Worm (Caenorhabditis elegans) whole organism, L3 larva: ENCODE data around the gene C37H5.5.

Experiments used
- daf-12 ChIP-seq: fragments of 150-350 bp; optimal IDR thresholded peaks from 2 replicates; lab custom pipeline; 2014; ENCODE audit warnings: missing biosample characterization, missing genetic modification reagents, missing genetic modification characterization
- egl-5 ChIP-seq: fragments of 150-350 bp; optimal IDR thresholded peaks from 2 replicates; lab custom pipeline; 2017; ENCODE audit warnings: missing biosample characterization, missing genetic modification reagents, missing genetic modification characterization, inconsistent platforms
- elt-2 ChIP-seq: sonication (generic microtip); optimal IDR thresholded peaks from 2 replicates; lab custom pipeline; 2016; ENCODE audit warnings: missing genetic modification reagents, mild to moderate bottlenecking, missing genetic modification characterization, missing compliant biosample characterization
- lin-15B ChIP-seq: fragments of 150-350 bp; optimal IDR thresholded peaks from 2 replicates; lab custom pipeline; 2014; ENCODE audit warnings: missing biosample characterization, missing genetic modification characterization
- lin-39 ChIP-seq: fragments of 150-350 bp; optimal IDR thresholded peaks from 2 replicates; lab custom pipeline; 2018; ENCODE audit warnings: missing biosample characterization, missing genetic modification reagents, missing genetic modification characterization
- mdl-1 ChIP-seq: fragments of 150-350 bp; optimal IDR thresholded peaks from 2 replicates; lab custom pipeline; 2014; ENCODE audit warnings: missing biosample characterization, missing genetic modification characterization
- nfya-1 ChIP-seq: sonication (generic microtip); optimal IDR thresholded peaks from 2 replicates; lab custom pipeline; 2017; ENCODE audit warnings: missing genetic modification characterization, mild to moderate bottlenecking, missing compliant biosample characterization, antibody characterized with exemption, moderate library complexity; ENCODE audit not compliant: insufficient read depth
- nhr-77 ChIP-seq: fragments of 150-350 bp; optimal IDR thresholded peaks from 2 replicates; lab custom pipeline; 2014; ENCODE audit warnings: missing biosample characterization, missing genetic modification characterization
- snpc-4 ChIP-seq: fragments of 150-350 bp; optimal IDR thresholded peaks from 2 replicates; lab custom pipeline; 2014; ENCODE audit warnings: missing biosample characterization, missing genetic modification characterization
- tbx-2 ChIP-seq: sonication (generic microtip); optimal IDR thresholded peaks from 2 replicates; lab custom pipeline; 2016; ENCODE audit warnings: mild to moderate bottlenecking, missing genetic modification characterization, missing compliant biosample characterization
- unc-62 ChIP-seq: fragments of 150-350 bp; sonication (generic microtip); optimal IDR thresholded peaks from 4 replicates; lab custom pipeline; 2014; ENCODE audit warnings: missing biosample characterization, missing genetic modification reagents, missing genetic modification characterization

DNA sequence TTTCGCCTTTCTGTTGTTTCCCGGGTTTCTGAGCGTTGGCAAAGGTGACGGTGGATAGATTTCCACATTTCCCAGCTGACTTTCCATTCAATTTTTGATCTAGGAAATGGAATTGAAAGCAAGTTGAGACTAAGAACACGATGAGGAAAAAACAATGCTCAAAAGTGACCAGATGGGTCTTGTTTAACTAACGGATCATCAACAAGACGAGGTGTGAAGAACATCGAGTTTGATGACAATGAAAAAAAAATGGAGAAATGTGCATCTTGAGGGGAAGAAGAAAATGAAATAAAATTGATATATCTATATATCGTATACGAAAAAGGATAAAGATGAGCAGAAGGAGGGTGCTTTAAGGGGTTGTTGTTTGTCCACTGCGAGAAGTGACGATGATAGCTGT lies 50.4 kb downstream of the C37H5.5 start, which contains the start of gene T19H12.6:
- TF ChIP-seq snpc-4 (no peak), unc-62 (no peak), elt-2 (tag; lab: Kevin White, UChicago) (no peak), daf-12 (no peak), mdl-1 (tag; lab: Kevin White, UChicago) (no peak), nfya-1 (tag; lab: Kevin White, UChicago) (no peak), lin-39 (tag; lab: Kevin White, UChicago) (no peak), egl-5 (tag; lab: Kevin White, UChicago) (no peak), lin-15B (no peak), tbx-2 (tag; lab: Kevin White, UChicago) (no peak), nhr-77 (tag; lab: Kevin White, UChicago) (no peak)
